Fruit fly (Drosophila melanogaster) Kc167 (cell line): ENCODE measurements around the gene moi.

Experiments used
- Myc ChIP-seq: fragments of >200 bp; optimal IDR thresholded peaks from 2 replicates; lab custom pipeline; 2017; ENCODE audit warnings: missing external identifiers
- Sin3A ChIP-seq: fragments of >200 bp; optimal IDR thresholded peaks from 2 replicates; lab custom pipeline; 2018; ENCODE audit warnings: missing external identifiers
- h ChIP-seq: fragments of >200 bp; optimal IDR thresholded peaks from 3 replicates; lab custom pipeline; 2018; ENCODE audit warnings: missing external identifiers
- insv ChIP-seq: fragments of >200 bp; optimal IDR thresholded peaks from 3 replicates; lab custom pipeline; 2018; ENCODE audit warnings: missing external identifiers
- psq ChIP-seq: fragments of >200 bp; optimal IDR thresholded peaks from 2 replicates; lab custom pipeline; 2017; ENCODE audit warnings: missing external identifiers
- ttk ChIP-seq: sonication (Bioruptor generic); optimal IDR thresholded peaks from 2 replicates; lab custom pipeline; 2017; ENCODE audit warnings: missing external identifiers

- TF ChIP-seq psq (lab: Kevin White, UChicago) (no peak), h (lab: Kevin White, UChicago) (no peak), Myc (no peak), Sin3A (lab: Kevin White, UChicago) (no peak), insv (no peak), ttk (lab: Kevin White, UChicago) (no peak)
These were observed 19.9 kb downstream of the moi start for dm6 chr3R:18275113-18275782.
